Fruit fly (Drosophila melanogaster) whole organism, embryonic: ENCODE data around the gene CG7071.
A peak's percentile ranks its signal among the peaks of the same experiment; 100 is the strongest.

ENCODE experiments used
- Asciz ChIP-seq: fragments of 200-800 bp; sonication (Bioruptor generic); optimal IDR thresholded peaks from 2 replicates; lab custom pipeline; 2017; ENCODE audit warnings: missing biosample characterization, mild to moderate bottlenecking, missing genetic modification characterization, missing genetic modification reagents
- CG10321 ChIP-seq: fragments of 200-800 bp; sonication (Bioruptor generic); IDR thresholded peaks from 2 replicates; pipeline ENCODE4 v1.3.6; 2022; ENCODE audit warnings: missing biosample characterization, missing genetic modification characterization
- CG10654 ChIP-seq: fragments of 200-800 bp; sonication (Bioruptor generic); optimal IDR thresholded peaks from 2 replicates; lab custom pipeline; 2016; ENCODE audit warnings: missing biosample characterization, missing genetic modification characterization
- CG11695 ChIP-seq: fragments of 200-800 bp; sonication (Bioruptor generic); IDR thresholded peaks from 3 replicates; pipeline ENCODE4 v1.3.6; 2022; ENCODE audit warnings: missing biosample characterization, missing genetic modification characterization
- CG12219 ChIP-seq: fragments of 200-800 bp; sonication (Bioruptor generic); optimal IDR thresholded peaks from 3 replicates; lab custom pipeline; 2018; ENCODE audit warnings: missing biosample characterization, mild to moderate bottlenecking, missing genetic modification characterization
- CG13775 ChIP-seq: fragments of 200-800 bp; sonication (Bioruptor generic); optimal IDR thresholded peaks from 3 replicates; lab custom pipeline; 2017; ENCODE audit warnings: missing biosample characterization, mild to moderate bottlenecking, missing genetic modification characterization
- CG1602 ChIP-seq: fragments of 200-800 bp; sonication (Bioruptor generic); optimal IDR thresholded peaks from 3 replicates; lab custom pipeline; 2016; ENCODE audit warnings: missing biosample characterization, missing genetic modification characterization
- CG17912 ChIP-seq: fragments of 200-800 bp; sonication (Bioruptor generic); optimal IDR thresholded peaks from 2 replicates; lab custom pipeline; 2018; ENCODE audit warnings: missing biosample characterization, mild to moderate bottlenecking, missing genetic modification characterization
- CG1832 ChIP-seq: fragments of 200-800 bp; sonication (Bioruptor generic); optimal IDR thresholded peaks from 2 replicates; lab custom pipeline; 2017; ENCODE audit warnings: missing biosample characterization, mild to moderate bottlenecking, missing genetic modification characterization, inconsistent platforms
- CG18764 ChIP-seq: fragments of 200-800 bp; sonication (Bioruptor generic); optimal IDR thresholded peaks from 3 replicates; lab custom pipeline; 2016; ENCODE audit warnings: missing biosample characterization, missing genetic modification characterization
- CG2875 ChIP-seq: fragments of 200-800 bp; sonication (Bioruptor generic); optimal IDR thresholded peaks from 2 replicates; lab custom pipeline; 2017; ENCODE audit warnings: missing biosample characterization, mild to moderate bottlenecking, missing genetic modification characterization, missing genetic modification reagents
- CG3726 ChIP-seq: fragments of 200-800 bp; sonication (Bioruptor generic); IDR thresholded peaks from 3 replicates; pipeline ENCODE4, ENCODE4 v1.3.6; 2022; ENCODE audit warnings: missing biosample characterization, missing genetic modification characterization
- CG4617 ChIP-seq: fragments of 200-800 bp; sonication (Bioruptor generic); optimal IDR thresholded peaks from 3 replicates; lab custom pipeline; 2016; ENCODE audit warnings: missing biosample characterization, missing genetic modification characterization, borderline replicate concordance
- CG6654 ChIP-seq: fragments of 200-800 bp; sonication (Bioruptor generic); optimal IDR thresholded peaks from 2 replicates; lab custom pipeline; 2017; ENCODE audit warnings: missing biosample characterization, mild to moderate bottlenecking, missing genetic modification characterization
- CG7839 ChIP-seq: fragments of 200-800 bp; sonication (Bioruptor generic); optimal IDR thresholded peaks from 3 replicates; lab custom pipeline; 2018; ENCODE audit warnings: missing biosample characterization, mild to moderate bottlenecking, missing genetic modification characterization, moderate library complexity
- CG8924 ChIP-seq: fragments of 200-800 bp; optimal IDR thresholded peaks from 3 replicates; lab custom pipeline; 2019; ENCODE audit warnings: missing biosample characterization, mild to moderate bottlenecking, missing genetic modification characterization, moderate library complexity
- Dbx ChIP-seq: fragments of 200-800 bp; sonication (Bioruptor generic); IDR thresholded peaks from 3 replicates; pipeline ENCODE4 v1.3.6; 2022; ENCODE audit warnings: missing biosample characterization, missing genetic modification characterization
- Ets65A ChIP-seq: fragments of 200-800 bp; sonication (Bioruptor generic); peaks from one replicate; lab custom pipeline; 2016; ENCODE audit warnings: missing biosample characterization, missing genetic modification characterization
- H15 ChIP-seq: fragments of 200-800 bp; sonication (Bioruptor generic); IDR thresholded peaks from 3 replicates; pipeline ENCODE4 v1.3.6; 2022; ENCODE audit warnings: missing biosample characterization, missing genetic modification characterization
- Hr51 ChIP-seq, 2 experiments: fragments of 200-800 bp; sonication (Bioruptor generic); optimal IDR thresholded peaks; 2 replicates in 1 of 2; 3 replicates in 1 of 2; lab custom pipeline; 2016 to 2018; ENCODE audit warnings: missing biosample characterization in 2 of 2, missing genetic modification characterization in 2 of 2, mild to moderate bottlenecking in 1 of 2, moderate library complexity in 1 of 2
- Lhr ChIP-seq: fragments of 200-800 bp; sonication (Bioruptor generic); optimal IDR thresholded peaks from 3 replicates; lab custom pipeline; 2017; ENCODE audit warnings: mild to moderate bottlenecking, missing biosample characterization, missing genetic modification reagents, missing genetic modification characterization
- Lpt ChIP-seq: fragments of >200 bp; optimal IDR thresholded peaks from 2 replicates; lab custom pipeline; 2018; ENCODE audit warnings: missing biosample characterization, missing genetic modification characterization
- Pdp1 ChIP-seq, 2 experiments: fragments of 200-800 bp; sonication (Bioruptor generic); optimal IDR thresholded peaks; 3 replicates each; lab custom pipeline; 2016; ENCODE audit warnings: missing biosample characterization in 2 of 2, missing genetic modification characterization in 2 of 2, mild to moderate bottlenecking in 1 of 2, moderate library complexity in 1 of 2
- Sox100B ChIP-seq: fragments of 200-800 bp; sonication (Bioruptor generic); optimal IDR thresholded peaks from 3 replicates; lab custom pipeline; 2018; ENCODE audit warnings: missing biosample characterization, mild to moderate bottlenecking, missing genetic modification characterization
- Ssrp ChIP-seq: fragments of 200-800 bp; sonication (Bioruptor generic); optimal IDR thresholded peaks from 2 replicates; lab custom pipeline; 2018; ENCODE audit warnings: missing biosample characterization, mild to moderate bottlenecking, missing genetic modification characterization, moderate library complexity
- Taf1 ChIP-seq: fragments of 200-800 bp; sonication (Bioruptor generic); IDR thresholded peaks from 2 replicates; pipeline ENCODE4 v1.3.6; 2022; ENCODE audit warnings: missing biosample characterization, missing genetic modification characterization
- Tbp ChIP-seq: fragments of >200 bp; optimal IDR thresholded peaks from 2 replicates; lab custom pipeline; 2018; ENCODE audit warnings: missing biosample characterization, missing genetic modification characterization
- Trl ChIP-seq, 3 experiments: fragments of >200 bp in 2 of 3; fragments of 200-800 bp in 1 of 3; sonication (Bioruptor generic) in 1 of 3; optimal IDR thresholded peaks; 2 replicates in 1 of 3; 3 replicates in 2 of 3; lab custom pipeline; 2016 to 2017; ENCODE audit warnings: missing biosample characterization in 1 of 3, missing genetic modification characterization in 1 of 3
- cad ChIP-seq: fragments of >200 bp; optimal IDR thresholded peaks from 2 replicates; lab custom pipeline; 2017; ENCODE audit warnings: missing biosample characterization, missing genetic modification characterization
- cato ChIP-seq: fragments of 200-800 bp; sonication (Bioruptor generic); optimal IDR thresholded peaks from 2 replicates; lab custom pipeline; 2016; ENCODE audit warnings: missing biosample characterization, missing genetic modification characterization, borderline replicate concordance
- caup ChIP-seq: fragments of 200-800 bp; sonication (Bioruptor generic); optimal IDR thresholded peaks from 3 replicates; lab custom pipeline; 2017; ENCODE audit warnings: missing biosample characterization, mild to moderate bottlenecking, missing genetic modification characterization, moderate library complexity; ENCODE audit not compliant: severe bottlenecking
- croc ChIP-seq: fragments of 200-800 bp; sonication (Bioruptor generic); conservative IDR thresholded peaks from 3 replicates; pipeline ENCODE4 v1.3.6; 2022; ENCODE audit warnings: missing biosample characterization, missing genetic modification characterization
- emc ChIP-seq: fragments of 200-800 bp; sonication (Bioruptor generic); optimal IDR thresholded peaks from 2 replicates; lab custom pipeline; 2016; ENCODE audit warnings: missing biosample characterization, missing genetic modification characterization
- fd3F ChIP-seq: fragments of 200-800 bp; sonication (Bioruptor generic); optimal IDR thresholded peaks from 2 replicates; lab custom pipeline; 2018; ENCODE audit warnings: missing biosample characterization, mild to moderate bottlenecking, missing genetic modification characterization, moderate library complexity
- gsb ChIP-seq: fragments of 200-800 bp; sonication (Bioruptor generic); IDR thresholded peaks from 2 replicates; pipeline ENCODE4 v1.3.6; 2022; ENCODE audit warnings: missing biosample characterization, missing genetic modification characterization
- inv ChIP-seq: fragments of 200-800 bp; sonication (Bioruptor generic); IDR thresholded peaks from 2 replicates; pipeline ENCODE4 v1.3.6; 2022; ENCODE audit warnings: missing biosample characterization, missing genetic modification characterization; ENCODE audit not compliant: partially characterized antibody
- ken ChIP-seq: fragments of 200-800 bp; sonication (Bioruptor generic); IDR thresholded peaks from 3 replicates; pipeline ENCODE4 v1.3.6; 2022; ENCODE audit warnings: missing biosample characterization, missing genetic modification characterization
- lmd ChIP-seq: fragments of 200-800 bp; sonication (Bioruptor generic); IDR thresholded peaks from 2 replicates; pipeline ENCODE4 v1.3.6; 2022; ENCODE audit warnings: missing biosample characterization, missing genetic modification characterization
- oc ChIP-seq: fragments of 200-800 bp; sonication (Bioruptor generic); optimal IDR thresholded peaks from 2 replicates; lab custom pipeline; 2018; ENCODE audit warnings: missing biosample characterization, mild to moderate bottlenecking, missing genetic modification characterization, moderate library complexity
- salm ChIP-seq: fragments of 200-800 bp; sonication (Bioruptor generic); optimal IDR thresholded peaks from 2 replicates; lab custom pipeline; 2018; ENCODE audit warnings: missing biosample characterization, mild to moderate bottlenecking, missing genetic modification characterization
- slbo ChIP-seq: fragments of 200-800 bp; sonication (Bioruptor generic); IDR thresholded peaks from 2 replicates; pipeline ENCODE4 v1.3.6; 2022; ENCODE audit warnings: missing biosample characterization, missing genetic modification characterization
- sug ChIP-seq: fragments of 200-800 bp; optimal IDR thresholded peaks from 2 replicates; lab custom pipeline; 2019; ENCODE audit warnings: missing biosample characterization, mild to moderate bottlenecking, missing genetic modification characterization, moderate library complexity
- tio ChIP-seq: fragments of 200-800 bp; sonication (Bioruptor generic); optimal IDR thresholded peaks from 2 replicates; lab custom pipeline; 2017; ENCODE audit warnings: missing biosample characterization, missing genetic modification characterization, inconsistent platforms
- unc-4 ChIP-seq: fragments of 200-800 bp; sonication (Bioruptor generic); IDR thresholded peaks from 2 replicates; pipeline ENCODE4 v1.3.6; 2022; ENCODE audit warnings: missing biosample characterization, missing genetic modification characterization; ENCODE audit not compliant: partially characterized antibody
- vfl ChIP-seq: fragments of 200-800 bp; sonication (Bioruptor generic); optimal IDR thresholded peaks from 2 replicates; lab custom pipeline; 2016; ENCODE audit warnings: missing biosample characterization, missing genetic modification characterization

The CG7071 gene

dm6 chr3R:22342708-22343107 lies 19.7 kb upstream of the CG7071 start:
- no peak for TF ChIP-seq Ssrp (tag; lab: Kevin White, UChicago)
- TF ChIP-seq Ets65A (GFP tag; lab: Kevin White, UChicago), result peak; percentile 33
- TF ChIP-seq Trl (optimal IDR thresholded peaks at IDR 0.05; lab: Kevin White, UChicago), result no peak
- no peak for TF ChIP-seq Trl (GFP tag; optimal IDR thresholded peaks at IDR 0.05; lab: Kevin White, UChicago)
- TF ChIP-seq Taf1 (GFP tag; lab: Robert Waterston, UW), result no peak
- no peak for TF ChIP-seq sug (tag; lab: Kevin White, UChicago)
- no peak for TF ChIP-seq gsb (GFP tag; lab: Robert Waterston, UW)
- TF ChIP-seq cad (GFP tag; lab: Kevin White, UChicago), result peak; percentile 59
- TF ChIP-seq Asciz (GFP tag; lab: Kevin White, UChicago), result no peak
- TF ChIP-seq CG10654 (GFP tag; lab: Kevin White, UChicago), result no peak
- TF ChIP-seq CG6654, result peak; percentile 88
- TF ChIP-seq oc, result no peak

DNA sequence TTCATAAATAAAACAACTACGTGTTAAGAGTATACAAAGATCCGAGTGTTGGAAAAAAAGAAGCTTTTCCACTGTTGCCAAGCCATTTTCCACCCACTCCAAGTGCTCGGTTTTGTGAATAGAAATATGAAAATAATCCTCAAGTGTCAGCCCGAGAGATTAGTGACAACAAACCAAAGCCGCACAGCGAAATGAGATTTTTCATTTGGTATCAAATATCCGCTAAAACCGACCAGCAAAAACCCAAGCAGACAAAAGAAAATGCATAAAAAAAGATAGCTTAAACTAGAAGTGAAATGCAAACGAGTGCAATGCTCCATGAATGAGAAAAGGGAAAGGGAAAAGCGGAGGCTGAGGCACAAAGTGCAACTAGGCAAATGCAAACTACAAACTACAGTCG lies 11.0 kb upstream of the CG7071 start, which contains the start of gene rdhB:
rdhB (plus strand) TSS at position 301 of the 400 bp plus-strand sequence.
- TF ChIP-seq salm (no peak), slbo (GFP tag; lab: Robert Waterston, UW) (no peak), croc (GFP tag; lab: Robert Waterston, UW) (no peak), emc (GFP tag; lab: Kevin White, UChicago) (no peak), CG1602 (GFP tag; lab: Kevin White, UChicago) (no peak), CG1832 (GFP tag; lab: Kevin White, UChicago) (no peak), CG13775 (GFP tag; lab: Kevin White, UChicago) (no peak)

DNA sequence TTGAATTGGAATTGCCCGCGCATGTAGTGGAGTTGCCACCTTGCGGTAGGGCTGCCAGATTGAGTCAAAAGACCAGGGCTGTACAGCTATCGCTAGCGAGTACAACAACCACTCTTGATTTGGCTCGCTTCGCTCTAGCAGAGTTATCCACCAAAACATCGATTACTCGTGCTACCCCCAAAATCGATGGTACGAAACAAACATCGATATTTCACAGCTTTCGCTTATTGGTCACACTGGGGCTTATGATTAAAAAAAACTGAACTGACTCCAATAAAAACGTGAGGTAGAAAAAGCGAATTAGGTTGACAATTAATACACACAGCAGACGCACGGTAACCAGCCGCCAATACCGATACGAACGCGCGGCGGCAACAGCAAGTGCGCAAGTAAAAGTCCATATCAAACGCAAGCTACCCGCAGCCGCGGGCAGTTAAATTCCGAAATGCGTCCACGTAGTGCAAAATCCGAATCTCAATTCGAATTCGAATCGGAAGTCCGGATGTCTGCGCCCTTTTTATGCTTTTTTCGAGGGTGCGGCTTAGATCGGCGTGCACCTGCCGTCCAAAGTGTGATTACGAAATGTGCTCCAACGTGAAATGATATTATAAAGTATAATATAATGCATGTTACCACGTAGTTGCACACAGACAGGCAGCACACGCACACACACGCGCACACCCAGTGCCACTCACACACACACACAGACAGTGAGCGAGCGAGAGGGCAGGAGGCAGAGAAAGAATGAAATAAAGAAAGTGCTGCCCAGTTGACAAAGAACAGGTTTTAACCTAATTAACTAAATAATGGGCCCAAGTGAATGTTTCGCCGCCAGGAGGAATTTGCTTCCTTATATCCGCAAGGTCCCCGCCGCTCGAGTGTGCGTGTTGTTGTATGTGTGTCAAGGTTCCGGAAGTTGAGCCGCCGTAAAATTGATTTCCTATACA lies 5.7 kb upstream of the CG7071 start, which contains the start of gene Sar1:
Sar1 (plus strand) TSS at position 222 of the 947 bp plus-strand sequence.
- no peak for TF ChIP-seq Lpt (GFP tag; lab: Kevin White, UChicago)
- no peak for TF ChIP-seq CG2875 (GFP tag; lab: Kevin White, UChicago)
- TF ChIP-seq inv (GFP tag; lab: Robert Waterston, UW), result peak; percentile 89
- peak; percentile 22 for TF ChIP-seq caup (GFP tag; lab: Kevin White, UChicago)
- no peak for TF ChIP-seq fd3F (GFP tag; lab: Kevin White, UChicago)
- no peak for TF ChIP-seq H15 (GFP tag; lab: Robert Waterston, UW)
- no peak for TF ChIP-seq lmd (GFP tag; lab: Robert Waterston, UW)
- no peak for TF ChIP-seq Sox100B (GFP tag; lab: Kevin White, UChicago)
- TF ChIP-seq CG1602 (GFP tag; lab: Kevin White, UChicago), result peak; percentile 12
- peak; percentile 24 for TF ChIP-seq CG7839 (tag; lab: Kevin White, UChicago)
- TF ChIP-seq CG17912 (GFP tag; lab: Kevin White, UChicago), result peak; percentile 55
- no peak for TF ChIP-seq CG12219 (GFP tag; lab: Kevin White, UChicago)
- TF ChIP-seq ken (GFP tag; lab: Robert Waterston, UW), result no peak
- peak; percentile 60 for TF ChIP-seq CG4617 (GFP tag; lab: Kevin White, UChicago)
- TF ChIP-seq CG10321 (GFP tag; lab: Robert Waterston, UW), result no peak
- no peak for TF ChIP-seq cato
- TF ChIP-seq unc-4 (GFP tag; lab: Robert Waterston, UW), result peak; percentile 97
- no peak for TF ChIP-seq tio (GFP tag; lab: Kevin White, UChicago)
- peak; percentile 99 for TF ChIP-seq Lhr (GFP tag; lab: Kevin White, UChicago)
- 0 out of 3 replicates have a peak, but pooled peaks have one; percentile 7 for TF ChIP-seq CG11695 (GFP tag; lab: Robert Waterston, UW)
- no peak for TF ChIP-seq vfl (GFP tag; lab: Kevin White, UChicago)
- TF ChIP-seq Pdp1 (GFP tag; optimal IDR thresholded peaks at IDR 0.05; lab: Kevin White, UChicago), result peak in 1 of 2 experiments; percentile 59
- no peak for TF ChIP-seq Tbp (GFP tag; lab: Kevin White, UChicago)
- no peak for TF ChIP-seq CG3726
- TF ChIP-seq CG18764 (GFP tag; lab: Kevin White, UChicago), result no peak
- peak in 1 of 2 experiments; percentile 32 for TF ChIP-seq Hr51 (GFP tag; optimal IDR thresholded peaks at IDR 0.05; lab: Kevin White, UChicago)
- peak; percentile 74; the same call in 2 of the 3 replicates for TF ChIP-seq Dbx (GFP tag; lab: Robert Waterston, UW)
- peak; percentile 22 for TF ChIP-seq CG8924 (tag; lab: Kevin White, UChicago)
